Fruit fly (Drosophila melanogaster): ENCODE results near the gene Sac1.

The Sac1 gene

dm6 chr3L:1247627-1248295 lies at the start of gene Sac1, which contains the start of gene Psf1 (continued):
- peak; percentile 50 for TF ChIP-seq nerfin-1 (tag; optimal IDR thresholded peaks at IDR 0.05)
- no peak for TF ChIP-seq CG12744 (GFP tag; optimal IDR thresholded peaks at IDR 0.05)
- TF ChIP-seq fd64A (GFP tag; optimal IDR thresholded peaks at IDR 0.05) = no peak
- no peak for TF ChIP-seq Bteb2 (GFP tag; optimal IDR thresholded peaks at IDR 0.05)
- TF ChIP-seq CG11696 (GFP tag; IDR thresholded peaks at IDR 0.05) = no peak
- no peak for TF ChIP-seq Kr (GFP tag; optimal IDR thresholded peaks at IDR 0.05)
- peak; percentile 26 for TF ChIP-seq maf-S (GFP tag; optimal IDR thresholded peaks at IDR 0.05)
- no peak for TF ChIP-seq ftz-f1 (GFP tag; optimal IDR thresholded peaks at IDR 0.05)
- no peak for TF ChIP-seq CG13894 (tag; optimal IDR thresholded peaks at IDR 0.05)
- TF ChIP-seq bcd (GFP tag; optimal IDR thresholded peaks at IDR 0.05) = peak; percentile 44
- no peak for TF ChIP-seq Elba2 (GFP tag; optimal IDR thresholded peaks at IDR 0.05)
- peak; percentile 70 for TF ChIP-seq CG12155 (GFP tag; optimal IDR thresholded peaks at IDR 0.05)
- peak in 1 of 2 experiments; percentile 53 for TF ChIP-seq Pdp1 (GFP tag; optimal IDR thresholded peaks at IDR 0.05)
- TF ChIP-seq CG6689 (GFP tag; IDR thresholded peaks at IDR 0.05) = peak; percentile 41; the same call in 1 of the 2 replicates
- 0 out of 2 replicates have a peak, but pooled peaks have one; percentile 29 for TF ChIP-seq al (GFP tag; IDR thresholded peaks at IDR 0.05)
- TF ChIP-seq mirr (GFP tag; optimal IDR thresholded peaks at IDR 0.05) = no peak
- peak; percentile 23 for TF ChIP-seq Hmr (GFP tag; optimal IDR thresholded peaks at IDR 0.05)
- no peak for TF ChIP-seq Dbx (GFP tag; IDR thresholded peaks at IDR 0.05)
- no peak for TF ChIP-seq CG15011 (GFP tag; optimal IDR thresholded peaks at IDR 0.05)
- no peak for TF ChIP-seq tup (GFP tag; optimal IDR thresholded peaks at IDR 0.05)
- TF ChIP-seq twi (tag; optimal IDR thresholded peaks at IDR 0.05) = no peak
- no peak for TF ChIP-seq CG17568 (GFP tag; optimal IDR thresholded peaks at IDR 0.05)
- no peak for TF ChIP-seq dimm (GFP tag; IDR thresholded peaks at IDR 0.05)
- no peak for TF ChIP-seq CG2875 (GFP tag; optimal IDR thresholded peaks at IDR 0.05)
- peak; percentile 57 for TF ChIP-seq Hsf (GFP tag; optimal IDR thresholded peaks at IDR 0.05)
- TF ChIP-seq hb (GFP tag; IDR thresholded peaks at IDR 0.05; ENCODE audit: partially characterized antibody) = peak; percentile 74
- peak; percentile 58 for TF ChIP-seq sisA (GFP tag; IDR thresholded peaks at IDR 0.05)
- TF ChIP-seq Nf-YA (GFP tag; IDR thresholded peaks at IDR 0.05) = peak; percentile 13; the same call in 1 of the 2 replicates
- no peak for TF ChIP-seq CG12299 (tag; optimal IDR thresholded peaks at IDR 0.05)
- TF ChIP-seq CG10267 (tag; optimal IDR thresholded peaks at IDR 0.05) = peak; percentile 65
- peak; percentile 56 for TF ChIP-seq gfzf (GFP tag; optimal IDR thresholded peaks at IDR 0.05)
- no peak for TF ChIP-seq Asciz (GFP tag; optimal IDR thresholded peaks at IDR 0.05)
- peak; percentile 46 for TF ChIP-seq Dad (GFP tag; optimal IDR thresholded peaks at IDR 0.05)
- no peak for TF ChIP-seq ranshi (GFP tag; IDR thresholded peaks at IDR 0.05)
- TF ChIP-seq PHDP (tag; optimal IDR thresholded peaks at IDR 0.05) = no peak
- no peak for TF ChIP-seq Trl (optimal IDR thresholded peaks at IDR 0.05)
- peak; percentile 18 for TF ChIP-seq Trl (GFP tag; optimal IDR thresholded peaks at IDR 0.05)
- peak; percentile 45 for TF ChIP-seq HmgZ (tag; optimal IDR thresholded peaks at IDR 0.05)
- no peak for TF ChIP-seq CG8478 (optimal IDR thresholded peaks at IDR 0.05)
- no peak for TF ChIP-seq abd-A (tag; optimal IDR thresholded peaks at IDR 0.05)
- no peak for TF ChIP-seq CG7271 (tag; optimal IDR thresholded peaks at IDR 0.05)
- TF ChIP-seq oc (tag; optimal IDR thresholded peaks at IDR 0.05) = no peak
- no peak for TF ChIP-seq CG1529 (GFP tag; optimal IDR thresholded peaks at IDR 0.05)
- no peak for TF ChIP-seq gsb (GFP tag; IDR thresholded peaks at IDR 0.05)
- no peak for TF ChIP-seq CG3726 (GFP tag; IDR thresholded peaks at IDR 0.05)
- no peak for TF ChIP-seq sima (GFP tag; optimal IDR thresholded peaks at IDR 0.05)
- TF ChIP-seq trh (GFP tag; optimal IDR thresholded peaks at IDR 0.05) = no peak
- no peak for TF ChIP-seq fd3F (GFP tag; optimal IDR thresholded peaks at IDR 0.05)
- TF ChIP-seq zfh2 (GFP tag; optimal IDR thresholded peaks at IDR 0.05) = peak; percentile 67
- peak; percentile 45 for TF ChIP-seq CG10147 (GFP tag; optimal IDR thresholded peaks at IDR 0.05)
- TF ChIP-seq cato (GFP tag; optimal IDR thresholded peaks at IDR 0.05; ENCODE audit: borderline replicate concordance) = peak; percentile 14

Measured in whole organism, embryonic.